Worm (Caenorhabditis elegans): ENCODE results near the gene cec-6.

cec-6 gene

DNA sequence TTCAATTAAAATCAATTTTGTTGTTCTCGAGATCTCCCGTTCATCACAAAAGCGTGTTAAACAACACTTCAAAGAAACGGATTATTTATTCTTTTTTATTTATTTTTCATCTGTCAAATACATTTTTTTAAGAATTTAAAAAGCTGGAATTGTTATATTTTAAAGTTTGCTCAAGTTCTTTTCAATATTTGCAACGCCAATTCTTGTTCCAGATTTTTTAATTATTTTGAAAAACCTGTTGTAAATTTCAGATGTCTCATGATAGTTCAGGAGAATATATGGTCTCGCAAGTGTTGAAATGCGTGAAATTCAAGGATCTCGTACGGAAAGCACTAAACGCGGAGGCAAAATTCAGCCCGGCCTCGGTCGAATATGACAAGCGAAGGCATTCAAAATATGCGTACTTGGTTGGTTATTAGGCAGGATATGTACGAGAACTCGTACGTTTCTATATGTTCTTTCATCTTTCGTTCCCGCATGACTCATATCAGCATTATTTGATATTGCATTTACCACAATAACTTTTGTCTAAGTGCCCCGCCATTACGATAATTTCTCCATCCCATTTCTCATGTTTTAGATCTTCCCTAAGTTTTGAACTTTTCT is at the start of gene cec-6:
TSS of gene cec-6 (plus strand) at position 252 of the 606 bp plus-strand sequence.
- TF ChIP-seq grh-1 (GFP tag; IDR thresholded peaks at IDR 0.05) (no peak), fkh-4 (tag; optimal IDR thresholded peaks at IDR 0.05; ENCODE audit: borderline replicate concordance) (no peak), ets-5 (GFP tag; IDR thresholded peaks at IDR 0.05) (no peak)

DNA sequence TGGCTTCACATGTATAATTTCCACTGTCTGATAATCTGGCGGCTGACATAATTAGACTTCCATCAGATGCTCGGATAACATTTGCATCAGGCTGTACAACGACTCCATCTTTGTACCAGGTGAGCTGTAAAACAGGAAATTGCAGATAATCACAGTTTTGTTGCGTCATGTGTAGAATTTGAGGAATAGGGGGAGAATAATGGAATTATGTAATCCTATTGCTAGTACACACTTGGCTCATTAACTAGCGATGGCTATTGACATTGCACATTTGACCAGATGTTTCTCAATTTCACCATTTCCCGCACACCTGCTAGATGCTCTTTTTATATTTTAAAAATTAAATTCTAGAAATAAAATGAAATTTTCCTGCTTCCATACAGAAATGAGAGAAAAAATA is 43.2 kb upstream of the cec-6 start:
- TF ChIP-seq mef-2 (tag; optimal IDR thresholded peaks at IDR 0.05) = no peak
- TF ChIP-seq nhr-84 (tag; optimal IDR thresholded peaks at IDR 0.05) = no peak
- no peak for TF ChIP-seq isw-1 (GFP tag; IDR thresholded peaks at IDR 0.05)
- no peak for TF ChIP-seq ceh-8 (GFP tag; optimal IDR thresholded peaks at IDR 0.05)
- no peak for TF ChIP-seq aha-1 (tag; optimal IDR thresholded peaks at IDR 0.05)
- TF ChIP-seq nhr-19 (GFP tag; conservative IDR thresholded peaks at IDR 0.05) = no peak
- TF ChIP-seq hpl-2 (GFP tag; optimal IDR thresholded peaks at IDR 0.05) = no peak
- TF ChIP-seq sptf-1 (tag; optimal IDR thresholded peaks at IDR 0.05) = no peak
- TF ChIP-seq nhr-20 (tag; optimal IDR thresholded peaks at IDR 0.05) = no peak
- TF ChIP-seq nhr-47 (tag; optimal IDR thresholded peaks at IDR 0.05) = no peak
- TF ChIP-seq ceh-88 (GFP tag; IDR thresholded peaks at IDR 0.05) = no peak
- no peak for TF ChIP-seq nhr-237 (tag; optimal IDR thresholded peaks at IDR 0.05)
- no peak for TF ChIP-seq ces-1 (GFP tag; optimal IDR thresholded peaks at IDR 0.05)
- TF ChIP-seq fkh-4 (tag; optimal IDR thresholded peaks at IDR 0.05; ENCODE audit: borderline replicate concordance) = no peak
- TF ChIP-seq C34B4.2 (tag; optimal IDR thresholded peaks at IDR 0.05) = no peak
- TF ChIP-seq swsn-7 (tag; optimal IDR thresholded peaks at IDR 0.05) = no peak
- TF ChIP-seq grh-1 (GFP tag; IDR thresholded peaks at IDR 0.05) = no peak
- no peak for TF ChIP-seq egl-27 (tag; optimal IDR thresholded peaks at IDR 0.05)

DNA sequence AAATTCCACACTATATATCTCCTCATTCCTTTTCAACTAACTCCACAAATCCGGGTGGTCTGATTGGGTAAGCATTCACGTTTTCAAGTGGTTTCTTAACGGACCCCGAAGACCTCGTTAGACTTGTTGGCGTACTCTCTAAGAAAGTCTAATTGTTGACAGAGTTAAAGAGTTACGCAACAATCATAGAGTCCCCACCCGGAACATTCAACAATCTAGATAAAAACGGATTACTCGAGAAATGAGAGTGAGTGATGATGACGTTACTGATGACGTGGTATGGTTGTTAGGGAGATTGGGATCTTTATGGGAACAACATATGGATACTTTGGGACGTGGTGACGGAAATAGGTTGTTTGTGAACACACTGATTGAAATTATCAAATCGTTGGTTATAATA is 42.0 kb upstream of the cec-6 start:
- no peak for TF ChIP-seq fkh-8 (tag; optimal IDR thresholded peaks at IDR 0.05)
- no peak for TF ChIP-seq unc-86 (tag; optimal IDR thresholded peaks at IDR 0.05)
- no peak for TF ChIP-seq mep-1 (tag; optimal IDR thresholded peaks at IDR 0.05)
- no peak for TF ChIP-seq zag-1 (tag; optimal IDR thresholded peaks at IDR 0.05)
- TF ChIP-seq nhr-85 (tag) = no peak
- TF ChIP-seq grh-1 (GFP tag; IDR thresholded peaks at IDR 0.05) = no peak
- TF ChIP-seq isw-1 (GFP tag; IDR thresholded peaks at IDR 0.05) = no peak
- no peak for TF ChIP-seq elt-2 (tag; optimal IDR thresholded peaks at IDR 0.05)
- no peak for TF ChIP-seq skn-1 (tag; optimal IDR thresholded peaks at IDR 0.05)
- TF ChIP-seq sptf-1 (tag; optimal IDR thresholded peaks at IDR 0.05) = no peak
- no peak for TF ChIP-seq lsy-2 (tag; optimal IDR thresholded peaks at IDR 0.05)
- TF ChIP-seq unc-62 (GFP tag; optimal IDR thresholded peaks at IDR 0.05) = no peak
- TF ChIP-seq nhr-20 (tag; optimal IDR thresholded peaks at IDR 0.05) = no peak
- no peak for TF ChIP-seq unc-30 (tag; optimal IDR thresholded peaks at IDR 0.05)
- TF ChIP-seq blmp-1 (tag; optimal IDR thresholded peaks at IDR 0.05) = no peak
- TF ChIP-seq ceh-63 (GFP tag; optimal IDR thresholded peaks at IDR 0.05) = no peak

DNA sequence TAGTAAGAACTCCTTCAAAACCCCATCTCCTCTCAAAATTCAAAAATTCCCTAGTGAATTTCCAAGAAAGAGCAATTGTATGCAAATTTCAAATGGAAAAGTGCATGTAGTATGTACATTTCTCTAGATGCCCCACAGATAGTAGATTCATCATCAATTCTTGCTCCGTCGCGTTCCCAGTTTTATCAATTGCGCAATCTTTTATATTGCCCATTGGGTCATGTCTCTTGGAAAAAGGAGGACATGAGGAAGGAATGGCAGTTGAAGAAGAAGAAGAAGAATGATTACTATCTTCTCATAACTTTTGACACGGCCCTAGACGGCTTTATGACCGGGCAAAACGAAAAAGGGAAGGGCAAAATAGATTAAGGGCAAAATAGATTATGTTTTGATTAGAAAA is 38.0 kb upstream of the cec-6 start:
- TF ChIP-seq pqm-1 (tag; optimal IDR thresholded peaks at IDR 0.05) = no peak
- no peak for TF ChIP-seq xbp-1 (tag; optimal IDR thresholded peaks at IDR 0.05)
- TF ChIP-seq lin-14 (GFP tag; optimal IDR thresholded peaks at IDR 0.05) = peak; percentile 50

DNA sequence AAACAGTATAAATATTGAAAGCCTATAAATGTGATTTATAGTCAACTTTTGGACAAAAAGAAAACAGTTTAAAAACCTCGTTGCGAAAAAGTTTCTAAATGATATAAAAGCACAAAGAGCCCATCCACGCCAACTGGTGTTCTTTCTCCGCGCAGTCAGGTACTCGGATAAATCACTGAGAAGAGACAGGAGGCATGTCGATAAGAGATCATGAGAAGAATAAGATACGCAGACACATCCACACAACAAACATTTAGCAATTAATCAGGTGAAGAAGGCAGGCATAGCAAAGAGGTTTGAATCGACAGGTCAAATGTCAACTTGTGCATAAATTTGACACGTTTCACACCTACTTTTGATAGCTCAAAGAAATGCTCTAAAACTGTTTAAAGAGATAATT is 36.9 kb upstream of the cec-6 start:
- peak; percentile 59 for TF ChIP-seq lin-14 (GFP tag; optimal IDR thresholded peaks at IDR 0.05)
- no peak for TF ChIP-seq grh-1 (GFP tag; IDR thresholded peaks at IDR 0.05)
- TF ChIP-seq nhr-77 (tag; optimal IDR thresholded peaks at IDR 0.05) = no peak
- no peak for TF ChIP-seq ces-1 (GFP tag; optimal IDR thresholded peaks at IDR 0.05)
- no peak for TF ChIP-seq lin-35 (GFP tag; optimal IDR thresholded peaks at IDR 0.05)
- TF ChIP-seq ztf-4 (tag; optimal IDR thresholded peaks at IDR 0.05) = no peak
- no peak for TF ChIP-seq jun-1 (tag; optimal IDR thresholded peaks at IDR 0.05)
- no peak for TF ChIP-seq mab-9 (GFP tag; IDR thresholded peaks at IDR 0.05)
- no peak for TF ChIP-seq F16B12.6 (tag; optimal IDR thresholded peaks at IDR 0.05)
- TF ChIP-seq rnt-1 (tag; optimal IDR thresholded peaks at IDR 0.05) = peak; percentile 56
- peak; percentile 2 for TF ChIP-seq unc-130 (tag; optimal IDR thresholded peaks at IDR 0.05)
- TF ChIP-seq lsy-2 (tag; optimal IDR thresholded peaks at IDR 0.05) = peak in 1 of 2 experiments; percentile 1
- TF ChIP-seq nhr-85 (tag) = no peak
- TF ChIP-seq sptf-1 (tag; optimal IDR thresholded peaks at IDR 0.05) = no peak
- no peak for TF ChIP-seq dsc-1 (tag; optimal IDR thresholded peaks at IDR 0.05)

Data from whole organism, L1 larva.